Fruit fly (Drosophila melanogaster): ENCODE measurements around the gene RpS27.

Gene RpS27

DNA sequence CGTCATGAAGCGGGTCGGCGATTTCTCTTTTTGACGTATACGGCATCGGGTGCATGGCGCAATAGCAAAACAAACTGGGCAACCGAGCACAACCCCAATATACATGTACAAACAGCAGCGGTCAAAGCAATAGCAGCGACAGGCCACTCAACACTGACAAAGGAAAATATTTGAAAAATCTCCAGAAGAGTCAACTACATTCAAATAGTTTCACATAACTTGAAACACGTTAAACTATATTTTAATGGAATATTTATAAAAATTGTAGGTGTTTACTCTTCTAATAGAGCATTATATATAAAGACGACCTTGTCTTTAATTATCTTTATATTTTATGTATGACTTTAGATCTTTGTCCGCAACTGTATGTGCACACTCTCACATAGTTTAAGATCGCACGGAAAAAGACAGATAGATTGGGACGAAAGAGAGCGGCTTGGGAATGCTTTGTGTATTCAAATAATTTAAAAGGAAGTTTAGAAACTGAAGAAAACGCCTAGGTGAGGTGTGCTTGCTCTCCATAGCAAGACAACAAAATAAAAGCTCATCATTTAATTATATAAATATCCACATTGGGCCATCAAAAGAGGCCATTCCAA lies 39.8 kb downstream of the RpS27 start (continued):
- TF ChIP-seq CG6813 (GFP tag; optimal IDR thresholded peaks at IDR 0.05) (peak; percentile 21), Doc3 (GFP tag; IDR thresholded peaks at IDR 0.05; ENCODE audit: partially characterized antibody) (no peak), bab2 (GFP tag; optimal IDR thresholded peaks at IDR 0.05) (peak; percentile 47), jigr1 (GFP tag; IDR thresholded peaks at IDR 0.05) (no peak), CG6254 (GFP tag; optimal IDR thresholded peaks at IDR 0.05) (peak; percentile 71), disco-r (GFP tag; optimal IDR thresholded peaks at IDR 0.05) (no peak), caup (GFP tag; optimal IDR thresholded peaks at IDR 0.05; ENCODE audit: severe bottlenecking) (peak; percentile 64), NfI (GFP tag; optimal IDR thresholded peaks at IDR 0.05) (peak; percentile 72), CG1233 (GFP tag; optimal IDR thresholded peaks at IDR 0.05) (peak; percentile 69), Bteb2 (GFP tag; optimal IDR thresholded peaks at IDR 0.05) (no peak), CG2120 (GFP tag; optimal IDR thresholded peaks at IDR 0.05) (peak; percentile 55), CG10209 (GFP tag; optimal IDR thresholded peaks at IDR 0.05) (peak; percentile 72), pros (GFP tag; optimal IDR thresholded peaks at IDR 0.05) (peak; percentile 31), CG31224 (GFP tag; IDR thresholded peaks at IDR 0.05) (peak; percentile 39; the same call in 1 of the 2 replicates), dati (GFP tag; IDR thresholded peaks at IDR 0.05) (no peak), CG12942 (GFP tag; optimal IDR thresholded peaks at IDR 0.05) (peak; percentile 53), MBD-R2 (GFP tag; IDR thresholded peaks at IDR 0.05) (0 out of 2 replicates have a peak, but pooled peaks have one; percentile 14), H2.0 (GFP tag; IDR thresholded peaks at IDR 0.05) (no peak), HLH3B (GFP tag; IDR thresholded peaks at IDR 0.05) (peak; percentile 66), en (GFP tag; optimal IDR thresholded peaks at IDR 0.05) (no peak), CG33557 (GFP tag; optimal IDR thresholded peaks at IDR 0.05) (peak; percentile 66), Six4 (GFP tag; optimal IDR thresholded peaks at IDR 0.05) (peak; percentile 61), CG31441 (GFP tag; IDR thresholded peaks at IDR 0.05) (peak; percentile 86), CG6689 (GFP tag; IDR thresholded peaks at IDR 0.05) (peak; percentile 82), Camta (GFP tag; optimal IDR thresholded peaks at IDR 0.05) (peak; percentile 40), CG15011 (GFP tag; optimal IDR thresholded peaks at IDR 0.05) (peak; percentile 60), pan (optimal IDR thresholded peaks at IDR 0.05) (no peak), pan (GFP tag; optimal IDR thresholded peaks at IDR 0.05 in 1 of 2, IDR thresholded peaks at IDR 0.05 in 1 of 2) (peak in 1 of 2 experiments; percentile 82), CkIIα-i1 (GFP tag; IDR thresholded peaks at IDR 0.05) (no peak), CG2202 (tag; optimal IDR thresholded peaks at IDR 0.05) (peak; percentile 45), chinmo (GFP tag; IDR thresholded peaks at IDR 0.05; ENCODE audit: partially characterized antibody) (no peak), hth (optimal IDR thresholded peaks at IDR 0.05) (no peak), Sox102F (GFP tag; optimal IDR thresholded peaks at IDR 0.05) (peak; percentile 83), stc (GFP tag; IDR thresholded peaks at IDR 0.05) (peak; percentile 83), CG11398 (GFP tag; optimal IDR thresholded peaks at IDR 0.05) (no peak), otp (GFP tag; IDR thresholded peaks at IDR 0.05) (peak; percentile 60; the same call in 2 of the 3 replicates), CG6654 (GFP tag; optimal IDR thresholded peaks at IDR 0.05) (peak; percentile 49), lab (GFP tag; optimal IDR thresholded peaks at IDR 0.05) (peak; percentile 75), Med (GFP tag) (peak; percentile 84), Blimp-1 (GFP tag; optimal IDR thresholded peaks at IDR 0.05) (peak; percentile 78), Dek (tag; optimal IDR thresholded peaks at IDR 0.05) (peak; percentile 64), Eip74EF (GFP tag; optimal IDR thresholded peaks at IDR 0.05) (peak in 1 of 2 experiments; percentile 73), Spps (tag; optimal IDR thresholded peaks at IDR 0.05) (peak; percentile 39), wor (GFP tag; IDR thresholded peaks at IDR 0.05) (peak; percentile 27; the same call in 1 of the 2 replicates), CG3847 (GFP tag; IDR thresholded peaks at IDR 0.05) (peak; percentile 54; the same call in 1 of the 2 replicates), chif (GFP tag; optimal IDR thresholded peaks at IDR 0.05) (peak in 1 of 2 experiments; percentile 56), Ets97D (GFP tag; optimal IDR thresholded peaks at IDR 0.05) (no peak), Drgx (GFP tag; IDR thresholded peaks at IDR 0.05) (peak; percentile 88), CG32767 (GFP tag; IDR thresholded peaks at IDR 0.05) (peak; percentile 69), trh (GFP tag; optimal IDR thresholded peaks at IDR 0.05) (peak; percentile 10)

Data from whole organism, embryonic.